Worm (Caenorhabditis elegans): ENCODE results near the gene C46G7.2.

Gene C46G7.2

DNA sequence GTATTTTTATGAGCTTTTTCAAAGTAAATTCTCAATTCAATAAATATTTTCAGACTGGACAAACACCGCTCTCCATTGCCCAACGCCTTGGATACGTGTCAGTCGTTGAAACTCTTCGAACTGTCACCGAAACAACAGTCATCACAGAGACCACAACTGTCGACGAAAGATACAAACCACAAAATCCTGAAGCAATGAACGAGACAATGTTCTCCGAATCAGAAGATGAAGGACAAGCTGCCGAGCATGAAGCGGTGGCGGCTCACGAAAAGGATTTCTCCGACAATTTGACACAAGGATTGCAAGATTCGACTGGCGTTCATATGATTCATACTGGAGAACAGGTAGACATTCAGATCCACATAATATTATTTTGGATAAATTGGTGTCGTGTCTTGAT, 35.2 kb upstream of the C46G7.2 start:
- TF ChIP-seq nhr-85 (tag) (no peak), alr-1 (tag; optimal IDR thresholded peaks at IDR 0.05; ENCODE audit: borderline replicate concordance) (peak; percentile 92)

DNA sequence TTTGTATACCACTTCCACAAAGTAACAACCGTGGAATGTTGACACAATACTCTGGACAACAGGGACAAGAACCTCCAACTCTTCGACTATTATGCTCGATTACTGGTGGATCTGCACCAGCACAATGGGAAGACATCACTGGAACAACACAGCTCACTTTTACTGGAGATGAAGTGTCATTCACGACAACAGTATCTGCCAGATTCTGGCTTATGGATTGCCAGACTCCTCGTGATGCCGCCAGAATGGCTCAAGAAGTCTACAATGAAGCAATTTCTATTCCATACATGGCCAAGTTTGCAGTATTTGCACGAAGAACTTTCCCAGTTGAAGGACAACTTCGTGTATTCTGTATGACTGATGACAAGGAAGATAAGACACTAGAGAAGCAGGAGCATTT, 31.8 kb upstream of the C46G7.2 start:
- TF ChIP-seq alr-1 (tag; optimal IDR thresholded peaks at IDR 0.05; ENCODE audit: borderline replicate concordance), result peak; percentile 67
- TF ChIP-seq lir-3 (tag; optimal IDR thresholded peaks at IDR 0.05; ENCODE audit: poor library complexity), result no peak

DNA sequence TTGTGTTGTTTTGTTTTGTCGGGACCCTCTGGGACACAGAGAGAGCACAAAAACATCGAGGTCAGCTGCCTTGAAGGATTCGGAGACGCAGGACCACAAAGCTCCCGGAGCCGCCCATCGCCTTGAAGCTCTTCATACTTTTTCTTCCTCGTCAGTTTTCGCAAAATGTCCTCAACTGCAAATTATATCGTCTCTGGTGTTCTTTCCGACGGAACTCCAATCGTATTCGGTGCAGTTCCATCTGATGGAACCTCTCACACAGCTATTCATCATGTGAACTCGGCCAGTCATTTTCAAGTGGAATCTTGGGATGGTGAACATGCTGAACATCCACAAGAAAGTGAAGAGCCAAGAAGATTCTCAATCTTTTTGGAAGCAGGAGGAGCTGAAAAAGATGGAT, 29.6 kb upstream of the C46G7.2 start:
- TF ChIP-seq nhr-71 (tag; optimal IDR thresholded peaks at IDR 0.05) (peak; percentile 6), lin-14 (GFP tag; optimal IDR thresholded peaks at IDR 0.05) (peak; percentile 5), unc-86 (tag; optimal IDR thresholded peaks at IDR 0.05) (no peak), C16A3.4 (tag; optimal IDR thresholded peaks at IDR 0.05) (no peak), hpl-2 (GFP tag; optimal IDR thresholded peaks at IDR 0.05) (no peak)

DNA sequence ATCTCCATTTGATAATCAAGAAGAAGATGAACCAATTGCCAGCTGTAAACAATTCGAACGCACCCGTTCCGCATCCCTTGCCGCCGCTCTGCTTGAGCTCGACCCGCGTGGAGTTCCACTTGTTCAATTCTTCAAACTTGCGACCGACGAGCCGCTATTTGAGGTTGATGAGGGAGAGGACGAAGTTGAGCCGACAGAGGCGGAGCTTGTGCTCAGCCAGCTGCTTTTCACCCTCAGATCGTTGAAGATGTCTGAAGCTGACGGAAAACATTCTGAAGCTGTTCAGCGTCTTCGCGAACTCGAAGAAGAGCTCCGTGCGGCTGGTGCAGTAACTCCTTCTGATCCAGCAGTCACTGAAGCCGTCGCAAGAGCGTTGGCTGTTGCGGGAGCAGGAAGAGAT, 29.2 kb upstream of the C46G7.2 start:
- no peak for TF ChIP-seq nhr-20 (tag; optimal IDR thresholded peaks at IDR 0.05)
- TF ChIP-seq pqm-1 (tag; optimal IDR thresholded peaks at IDR 0.05), result no peak
- no peak for TF ChIP-seq ceh-8 (GFP tag; optimal IDR thresholded peaks at IDR 0.05)
- no peak for TF ChIP-seq skn-1 (tag; optimal IDR thresholded peaks at IDR 0.05)
- TF ChIP-seq elt-3 (tag; optimal IDR thresholded peaks at IDR 0.05), result no peak
- TF ChIP-seq unc-30 (tag; optimal IDR thresholded peaks at IDR 0.05), result no peak
- TF ChIP-seq lin-15B (tag; optimal IDR thresholded peaks at IDR 0.05), result no peak
- TF ChIP-seq ets-5 (GFP tag; IDR thresholded peaks at IDR 0.05), result no peak
- no peak for TF ChIP-seq elt-2 (tag; optimal IDR thresholded peaks at IDR 0.05)
- TF ChIP-seq nhr-47 (tag; optimal IDR thresholded peaks at IDR 0.05), result no peak
- TF ChIP-seq nhr-237 (tag; optimal IDR thresholded peaks at IDR 0.05), result no peak
- TF ChIP-seq ces-1 (GFP tag; optimal IDR thresholded peaks at IDR 0.05), result no peak
- TF ChIP-seq snpc-4 (tag; optimal IDR thresholded peaks at IDR 0.05), result no peak
- no peak for TF ChIP-seq ztf-4 (tag; optimal IDR thresholded peaks at IDR 0.05)
- no peak for TF ChIP-seq nhr-84 (tag; optimal IDR thresholded peaks at IDR 0.05)
- no peak for TF ChIP-seq egl-27 (tag; optimal IDR thresholded peaks at IDR 0.05)

DNA sequence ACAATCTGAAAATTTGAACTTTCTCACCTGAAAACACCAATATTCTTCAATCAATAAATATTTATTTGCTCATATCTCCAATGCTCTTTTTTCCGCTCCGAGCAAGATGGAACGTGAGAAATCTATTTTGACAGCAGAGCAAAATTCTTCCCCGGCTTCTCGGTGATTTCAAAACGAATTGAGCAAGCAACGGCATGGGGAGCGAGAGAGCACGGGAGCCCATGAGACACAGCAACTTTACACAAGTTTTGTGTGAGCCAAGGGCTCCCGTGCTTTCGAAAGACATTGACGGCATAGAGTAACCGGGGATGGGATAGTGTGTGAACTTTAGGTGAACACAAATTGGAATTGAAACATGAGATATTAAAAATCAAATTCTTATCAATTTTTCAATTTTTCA, 28.2 kb upstream of the C46G7.2 start:
- TF ChIP-seq unc-30 (tag; optimal IDR thresholded peaks at IDR 0.05), result no peak
- peak; percentile 27 for TF ChIP-seq rnt-1 (tag; optimal IDR thresholded peaks at IDR 0.05)
- TF ChIP-seq unc-86 (tag; optimal IDR thresholded peaks at IDR 0.05), result no peak
- peak; percentile 55 for TF ChIP-seq lin-14 (GFP tag; optimal IDR thresholded peaks at IDR 0.05)
- no peak for TF ChIP-seq fkh-8 (tag; optimal IDR thresholded peaks at IDR 0.05)
- 0 out of 2 replicates have a peak, but pooled peaks have one; percentile 13 for TF ChIP-seq nhr-19 (GFP tag; conservative IDR thresholded peaks at IDR 0.05)
- TF ChIP-seq nhr-85 (tag), result no peak
- no peak for TF ChIP-seq sox-4 (tag; optimal IDR thresholded peaks at IDR 0.05)
- TF ChIP-seq efl-1 (optimal IDR thresholded peaks at IDR 0.05), result no peak
- TF ChIP-seq efl-1 (GFP tag; optimal IDR thresholded peaks at IDR 0.05 in 1 of 2), result no peak
- TF ChIP-seq pag-3 (tag; optimal IDR thresholded peaks at IDR 0.05; ENCODE audit: borderline replicate concordance, insufficient read depth), result peak; percentile 30
- no peak for TF ChIP-seq hlh-17 (GFP tag; optimal IDR thresholded peaks at IDR 0.05; ENCODE audit: borderline replicate concordance)
- TF ChIP-seq nhr-28 (tag; optimal IDR thresholded peaks at IDR 0.05), result no peak
- TF ChIP-seq jun-1 (tag; optimal IDR thresholded peaks at IDR 0.05), result no peak
- no peak for TF ChIP-seq ces-1 (GFP tag; optimal IDR thresholded peaks at IDR 0.05)
- TF ChIP-seq mdl-1 (tag; optimal IDR thresholded peaks at IDR 0.05), result no peak
